Worm (Caenorhabditis elegans) whole organism, L3 larva: ENCODE measurements around the gene T28A8.6.

Source experiments
- R02D3.7 ChIP-seq: fragments of 150-350 bp; optimal IDR thresholded peaks from 2 replicates; lab custom pipeline; 2014; ENCODE audit warnings: missing biosample characterization, missing genetic modification characterization
- aly-2 ChIP-seq: fragments of 150-350 bp; optimal IDR thresholded peaks from 2 replicates; lab custom pipeline; 2014; ENCODE audit warnings: missing biosample characterization, missing genetic modification characterization
- ama-1 ChIP-seq: fragments of 150-350 bp; optimal IDR thresholded peaks from 2 replicates; lab custom pipeline; 2018
- ceh-28 ChIP-seq: fragments of 150-350 bp; optimal IDR thresholded peaks from 2 replicates; lab custom pipeline; 2014; ENCODE audit warnings: missing biosample characterization, missing genetic modification reagents, missing genetic modification characterization
- ceh-9 ChIP-seq: sonication (generic microtip); optimal IDR thresholded peaks from 2 replicates; lab custom pipeline; 2018; ENCODE audit warnings: missing biosample characterization, missing genetic modification characterization
- egl-27 ChIP-seq: sonication (generic microtip); optimal IDR thresholded peaks from 4 replicates; lab custom pipeline; 2017; ENCODE audit warnings: missing biosample characterization, missing genetic modification reagents, missing genetic modification characterization
- egl-5 ChIP-seq: fragments of 150-350 bp; optimal IDR thresholded peaks from 2 replicates; lab custom pipeline; 2017; ENCODE audit warnings: missing biosample characterization, missing genetic modification reagents, missing genetic modification characterization, inconsistent platforms
- elt-1 ChIP-seq: fragments of 150-350 bp; optimal IDR thresholded peaks from 2 replicates; lab custom pipeline; 2014; ENCODE audit warnings: missing biosample characterization, missing genetic modification characterization
- elt-2 ChIP-seq: sonication (generic microtip); optimal IDR thresholded peaks from 2 replicates; lab custom pipeline; 2016; ENCODE audit warnings: missing genetic modification reagents, mild to moderate bottlenecking, missing genetic modification characterization, missing compliant biosample characterization
- elt-3 ChIP-seq, 3 experiments: fragments of 150-350 bp in 1 of 3; sonication (generic microtip) in 2 of 3; optimal IDR thresholded peaks; 2 replicates in 2 of 3; 4 replicates in 1 of 3; lab custom pipeline; 2014 to 2017; ENCODE audit warnings: missing biosample characterization in 3 of 3, missing genetic modification characterization in 3 of 3
- fkh-10 ChIP-seq: sonication (generic microtip); optimal IDR thresholded peaks from 2 replicates; lab custom pipeline; 2017; ENCODE audit warnings: missing biosample characterization, missing genetic modification reagents, missing genetic modification characterization
- hmg-11 ChIP-seq: sonication (generic microtip); optimal IDR thresholded peaks from 2 replicates; lab custom pipeline; 2016; ENCODE audit warnings: missing genetic modification characterization, missing compliant biosample characterization
- jun-1 ChIP-seq: fragments of 150-350 bp; optimal IDR thresholded peaks from 2 replicates; lab custom pipeline; 2014; ENCODE audit warnings: missing biosample characterization, missing genetic modification reagents, missing genetic modification characterization
- lin-15B ChIP-seq: fragments of 150-350 bp; optimal IDR thresholded peaks from 2 replicates; lab custom pipeline; 2014; ENCODE audit warnings: missing biosample characterization, missing genetic modification characterization
- lin-39 ChIP-seq: fragments of 150-350 bp; optimal IDR thresholded peaks from 2 replicates; lab custom pipeline; 2018; ENCODE audit warnings: missing biosample characterization, missing genetic modification reagents, missing genetic modification characterization
- lsy-12 ChIP-seq: sonication (generic microtip); optimal IDR thresholded peaks from 2 replicates; lab custom pipeline; 2016; ENCODE audit warnings: mild to moderate bottlenecking, missing genetic modification characterization, missing compliant biosample characterization
- mml-1 ChIP-seq: fragments of 150-350 bp; sonication (generic microtip); optimal IDR thresholded peaks from 3 replicates; lab custom pipeline; 2014; ENCODE audit warnings: missing biosample characterization, missing genetic modification characterization
- nfya-1 ChIP-seq: sonication (generic microtip); optimal IDR thresholded peaks from 2 replicates; lab custom pipeline; 2017; ENCODE audit warnings: missing genetic modification characterization, mild to moderate bottlenecking, missing compliant biosample characterization, antibody characterized with exemption, moderate library complexity; ENCODE audit not compliant: insufficient read depth
- nhr-11 ChIP-seq: fragments of 150-350 bp; optimal IDR thresholded peaks from 2 replicates; lab custom pipeline; 2014; ENCODE audit warnings: missing biosample characterization, missing genetic modification characterization
- nhr-23 ChIP-seq: fragments of 150-350 bp; optimal IDR thresholded peaks from 2 replicates; lab custom pipeline; 2014; ENCODE audit warnings: missing biosample characterization, missing genetic modification reagents, missing genetic modification characterization
- nhr-25 ChIP-seq: sonication (generic microtip); optimal IDR thresholded peaks from 2 replicates; lab custom pipeline; 2017; ENCODE audit warnings: missing biosample characterization, missing genetic modification characterization
- nhr-28 ChIP-seq: fragments of 150-350 bp; optimal IDR thresholded peaks from 2 replicates; lab custom pipeline; 2014; ENCODE audit warnings: missing biosample characterization, missing genetic modification characterization
- nhr-43 ChIP-seq: sonication (generic microtip); optimal IDR thresholded peaks from 2 replicates; lab custom pipeline; 2016; ENCODE audit warnings: mild to moderate bottlenecking, missing genetic modification characterization, missing compliant biosample characterization; ENCODE audit not compliant: poor library complexity, severe bottlenecking
- nhr-67 ChIP-seq: fragments of 150-350 bp; optimal IDR thresholded peaks from 2 replicates; lab custom pipeline; 2014; ENCODE audit warnings: missing biosample characterization, missing genetic modification characterization
- nhr-76 ChIP-seq: fragments of 150-350 bp; sonication (generic microtip); optimal IDR thresholded peaks from 5 replicates; lab custom pipeline; 2014; ENCODE audit warnings: missing biosample characterization, missing genetic modification characterization
- nhr-77 ChIP-seq: fragments of 150-350 bp; optimal IDR thresholded peaks from 2 replicates; lab custom pipeline; 2014; ENCODE audit warnings: missing biosample characterization, missing genetic modification characterization
- pha-4 ChIP-seq: fragments of 150-350 bp; optimal IDR thresholded peaks from 2 replicates; lab custom pipeline; 2014; ENCODE audit warnings: missing biosample characterization, missing genetic modification reagents, missing genetic modification characterization
- pqm-1 ChIP-seq: fragments of 150-350 bp; optimal IDR thresholded peaks from 2 replicates; lab custom pipeline; 2017; ENCODE audit warnings: missing biosample characterization, missing genetic modification characterization, inconsistent platforms
- skn-1 ChIP-seq: fragments of 150-350 bp; optimal IDR thresholded peaks from 2 replicates; lab custom pipeline; 2014; ENCODE audit warnings: missing biosample characterization, missing genetic modification characterization
- snpc-4 ChIP-seq: fragments of 150-350 bp; optimal IDR thresholded peaks from 2 replicates; lab custom pipeline; 2014; ENCODE audit warnings: missing biosample characterization, missing genetic modification characterization
- tbx-2 ChIP-seq: sonication (generic microtip); optimal IDR thresholded peaks from 2 replicates; lab custom pipeline; 2016; ENCODE audit warnings: mild to moderate bottlenecking, missing genetic modification characterization, missing compliant biosample characterization
- unc-39 ChIP-seq: sonication (generic microtip); optimal IDR thresholded peaks from 4 replicates; lab custom pipeline; 2017; ENCODE audit warnings: missing biosample characterization, missing genetic modification characterization
- unc-62 ChIP-seq: fragments of 150-350 bp; sonication (generic microtip); optimal IDR thresholded peaks from 4 replicates; lab custom pipeline; 2014; ENCODE audit warnings: missing biosample characterization, missing genetic modification reagents, missing genetic modification characterization
- zag-1 ChIP-seq: fragments of 150-350 bp; optimal IDR thresholded peaks from 2 replicates; lab custom pipeline; 2014; ENCODE audit warnings: missing biosample characterization, missing genetic modification characterization
- ztf-11 ChIP-seq: fragments of 150-350 bp; optimal IDR thresholded peaks from 2 replicates; lab custom pipeline; 2014; ENCODE audit warnings: missing biosample characterization, missing genetic modification characterization

Gene T28A8.6

ce11 chrIII:13527424-13528097 is 28.6 kb downstream of the T28A8.6 start, which contains the start of gene lron-13:
lron-13 (plus strand) TSS chrIII:13527438.
- no peak for TF ChIP-seq jun-1 (tag; lab: Kevin White, UChicago)
- TF ChIP-seq elt-2 (tag; lab: Kevin White, UChicago): peak; percentile 38
- TF ChIP-seq pqm-1 (tag; lab: Kevin White, UChicago): peak; percentile 31
- peak; percentile 23 for TF ChIP-seq ama-1 (lab: Kevin White, UChicago)
- peak; percentile 63 for TF ChIP-seq pha-4 (tag; lab: Kevin White, UChicago)
- peak; percentile 3 for TF ChIP-seq lin-15B (tag; lab: Kevin White, UChicago)
- no peak for TF ChIP-seq tbx-2
- TF ChIP-seq, all 47 proteins: peak for 5

ce11 chrIII:13528513-13529249 is 29.7 kb downstream of the T28A8.6 start:
- peak; percentile 43 for TF ChIP-seq elt-2 (tag; lab: Kevin White, UChicago)
- TF ChIP-seq mml-1 (tag; lab: Kevin White, UChicago): no peak
- no peak for TF ChIP-seq egl-27 (tag; lab: Kevin White, UChicago)
- peak; percentile 71 for TF ChIP-seq pha-4 (tag; lab: Kevin White, UChicago)
- peak; percentile 19 for TF ChIP-seq pqm-1 (tag; lab: Kevin White, UChicago)

- TF ChIP-seq aly-2 (tag; lab: Kevin White, UChicago) (no peak), elt-1 (tag; lab: Kevin White, UChicago) (no peak), nhr-67 (tag; lab: Kevin White, UChicago) (no peak), fkh-10 (GFP tag; lab: Kevin White, UChicago) (no peak), snpc-4 (tag; lab: Kevin White, UChicago) (peak; percentile 35), nhr-77 (tag; lab: Kevin White, UChicago) (no peak), nhr-43 (tag; lab: Kevin White, UChicago) (no peak), nhr-28 (tag; lab: Kevin White, UChicago) (no peak), elt-2 (tag; lab: Kevin White, UChicago) (peak; percentile 11), zag-1 (tag; lab: Kevin White, UChicago) (no peak), ceh-9 (tag; lab: Kevin White, UChicago) (no peak), unc-62 (no peak), nhr-76 (tag; lab: Kevin White, UChicago) (no peak), nfya-1 (tag; lab: Kevin White, UChicago) (peak; percentile 83), pha-4 (tag; lab: Kevin White, UChicago) (peak; percentile 68), nhr-25 (tag; lab: Kevin White, UChicago) (peak; percentile 87), ztf-11 (tag; lab: Kevin White, UChicago) (no peak), unc-39 (tag; lab: Kevin White, UChicago) (no peak), hmg-11 (tag; lab: Kevin White, UChicago) (peak; percentile 61), lin-15B (tag; lab: Kevin White, UChicago) (peak; percentile 82), nhr-11 (tag; lab: Kevin White, UChicago) (no peak), lin-39 (tag; lab: Kevin White, UChicago) (peak; percentile 83), pqm-1 (tag; lab: Kevin White, UChicago) (no peak), elt-3 (tag; optimal IDR thresholded peaks at IDR 0.05; lab: Kevin White, UChicago) (no peak), nhr-23 (tag; lab: Kevin White, UChicago) (peak; percentile 79), skn-1 (no peak), ama-1 (lab: Kevin White, UChicago) (no peak), egl-5 (no peak), R02D3.7 (no peak), ceh-28 (tag; lab: Kevin White, UChicago) (peak; percentile 19), lsy-12 (tag; lab: Kevin White, UChicago) (peak; percentile 34)
Observed at ce11 chrIII:13530017-13530416, 31.0 kb downstream of the T28A8.6 start.
